Fruit fly (Drosophila melanogaster): Measurements from ENCODE around the gene CG13051.

CG13051 gene

DNA sequence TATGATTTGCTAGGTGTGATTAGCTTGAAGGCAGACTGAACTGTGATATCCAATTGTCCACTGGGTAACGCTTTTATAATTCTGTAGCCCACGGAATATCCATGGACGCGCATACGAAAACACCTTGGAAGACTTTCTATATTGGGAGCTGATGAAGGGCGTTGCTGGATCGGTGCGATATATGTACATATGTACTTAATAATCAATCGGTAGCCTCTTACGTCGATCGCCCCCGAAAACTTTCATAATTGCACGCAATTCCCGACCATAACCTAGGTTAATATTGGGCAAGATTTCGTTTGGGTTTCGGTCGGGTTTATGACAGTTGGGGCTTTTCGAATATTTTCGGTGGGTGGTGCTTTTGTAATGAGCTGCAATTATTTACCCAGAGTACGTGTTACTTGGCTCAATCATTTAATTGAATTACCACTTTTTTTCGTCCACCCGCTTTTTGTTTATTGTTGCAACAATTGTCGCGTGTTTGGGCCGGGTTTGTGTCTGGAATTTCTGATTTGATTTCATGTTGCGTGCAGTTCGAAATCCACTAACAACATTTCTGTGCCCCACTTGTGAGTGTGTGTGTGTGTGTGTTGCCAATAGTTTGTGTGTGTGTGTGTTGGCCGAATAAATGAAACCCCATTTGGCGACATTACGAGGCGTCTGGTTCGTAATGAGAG lies 17.1 kb upstream of the CG13051 start, which contains the start of gene CG13049:
TSS of gene CG13049 (minus strand) at position 51 of the 677 bp plus-strand sequence.
- no peak for TF ChIP-seq noc (tag; optimal IDR thresholded peaks at IDR 0.05)

DNA sequence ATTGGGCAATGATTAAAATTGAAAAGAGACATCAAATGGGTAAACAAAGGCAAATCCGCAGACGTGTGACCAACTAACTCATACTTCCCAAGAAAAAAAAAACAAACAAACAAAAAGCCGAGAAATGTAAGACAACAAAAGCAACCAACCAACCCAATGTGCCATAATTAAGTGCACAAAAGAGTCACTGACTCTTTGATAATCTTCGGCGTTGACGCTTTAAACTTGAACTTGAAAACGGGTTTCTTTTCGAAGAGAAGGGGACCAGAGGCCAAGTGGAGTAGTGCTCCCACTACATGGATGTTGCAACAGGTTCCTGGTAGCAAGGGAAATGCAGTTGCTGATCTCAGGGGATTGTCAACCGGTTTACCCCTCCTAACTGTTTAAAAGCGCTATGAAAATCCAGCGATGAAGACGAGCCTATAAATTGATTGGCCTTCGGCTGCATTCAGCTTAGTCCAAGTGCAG lies 15.1 kb upstream of the CG13051 start, which contains the start of gene CG13064:
TSS of gene CG13064 (plus strand) at position 418 of the 468 bp plus-strand sequence.
- no peak for TF ChIP-seq noc (tag; optimal IDR thresholded peaks at IDR 0.05)

DNA sequence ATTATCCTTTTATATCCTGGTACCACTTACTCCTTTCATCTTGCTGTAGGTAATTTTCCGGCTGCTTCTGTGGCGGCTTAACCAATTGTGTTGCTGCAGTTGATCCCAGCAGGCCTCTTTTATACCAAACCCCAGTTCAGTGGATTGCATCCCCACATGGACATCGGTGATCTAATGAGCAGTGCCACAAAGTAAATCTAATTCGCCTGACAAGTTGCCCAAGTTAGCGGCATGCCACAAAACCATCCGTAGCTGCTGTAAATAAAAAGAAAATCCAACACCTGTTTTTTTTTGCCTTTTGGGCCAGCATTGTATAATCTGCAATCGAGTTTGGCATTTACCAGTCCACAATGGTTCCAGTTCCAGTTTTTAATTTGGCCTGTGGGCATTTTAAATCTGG lies 14.3 kb upstream of the CG13051 start, which contains the start of gene CG13050:
TSS of gene CG13050 (minus strand) at position 101 of the 400 bp plus-strand sequence.
- no peak for TF ChIP-seq noc (tag; optimal IDR thresholded peaks at IDR 0.05)

DNA sequence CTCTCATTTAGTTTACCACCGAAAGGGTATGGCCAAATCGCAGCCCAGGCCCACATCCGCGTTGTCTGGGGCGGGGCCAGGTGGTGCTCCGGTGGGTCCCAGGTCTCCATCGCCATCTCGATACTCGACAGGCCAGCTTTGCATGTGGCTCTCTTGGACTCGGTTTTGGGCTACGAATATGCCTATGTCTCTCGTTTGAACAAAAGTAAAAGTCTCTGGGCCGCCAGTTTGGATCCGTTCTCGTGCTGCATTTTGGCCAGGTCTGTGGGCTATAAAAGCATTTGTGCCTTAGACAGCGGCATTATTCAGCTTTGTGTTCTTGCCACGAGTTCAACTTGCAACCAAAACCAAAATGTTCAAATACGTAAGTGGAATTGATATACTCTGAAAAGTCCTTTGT lies 12.2 kb upstream of the CG13051 start, which contains the start of gene CG13065:
TSS of gene CG13065 (plus strand) at position 301 of the 400 bp plus-strand sequence.
- no peak for TF ChIP-seq noc (tag; optimal IDR thresholded peaks at IDR 0.05)

DNA sequence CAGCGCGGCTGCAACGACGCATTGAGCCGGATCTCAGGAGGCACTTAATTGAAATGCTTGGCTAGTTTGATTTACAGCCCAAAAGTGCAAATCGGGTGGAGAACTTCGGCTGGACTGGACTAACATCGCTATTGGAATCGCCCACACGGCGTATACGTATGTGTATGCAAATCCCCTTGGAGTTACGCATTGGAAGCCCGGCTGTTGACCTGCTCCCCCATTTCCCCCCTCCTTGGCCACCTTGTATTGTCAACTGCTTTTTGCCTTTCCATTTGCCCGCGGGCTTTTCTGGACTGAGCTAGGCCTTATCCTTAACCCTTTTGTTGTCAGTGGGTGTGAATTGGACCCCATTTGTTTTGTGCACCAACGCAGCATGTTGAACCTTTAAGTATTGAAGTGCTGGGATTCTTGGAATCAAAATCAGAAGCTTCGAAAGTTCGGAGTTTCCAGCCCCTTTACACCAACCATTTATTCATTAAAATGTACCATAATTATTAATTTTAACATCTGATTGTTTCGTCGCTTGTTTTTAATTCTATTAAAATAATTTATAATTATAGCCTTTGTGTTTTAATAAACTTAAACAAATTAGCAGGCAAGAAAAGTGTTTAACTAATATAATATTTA lies 10.6 kb upstream of the CG13051 start:
- TF ChIP-seq noc (tag; optimal IDR thresholded peaks at IDR 0.05): no peak

DNA sequence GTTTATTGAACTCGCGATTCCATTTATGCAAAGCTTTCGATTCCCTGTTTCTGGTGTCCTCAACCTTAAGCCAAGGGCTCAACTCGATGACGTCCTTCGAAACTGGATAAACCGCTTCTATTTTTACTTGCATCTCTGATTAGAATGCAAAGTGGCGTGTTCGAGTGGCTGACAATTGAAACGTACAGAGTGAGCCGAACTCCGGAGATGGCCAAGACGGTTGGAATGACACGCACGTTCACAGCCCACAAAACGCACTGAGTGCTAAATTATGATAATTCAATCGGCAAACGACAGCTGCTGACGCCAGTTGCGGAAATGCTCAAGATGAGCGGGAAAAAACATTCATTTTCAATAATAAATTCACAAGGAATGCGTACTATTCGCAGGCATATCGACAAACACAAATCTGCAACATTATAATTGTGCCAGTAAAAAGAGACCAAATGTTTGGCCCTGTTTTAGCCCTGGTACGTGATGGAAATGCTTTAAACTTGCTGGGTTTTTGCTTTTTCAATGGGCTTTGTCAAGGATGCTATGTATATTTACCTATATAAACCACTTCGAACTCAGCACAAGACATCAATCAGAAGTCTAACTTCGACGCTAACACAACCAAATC lies 7.5 kb upstream of the CG13051 start, which contains the start of gene CG13066:
TSS of gene CG13066 (plus strand) at position 572 of the 622 bp plus-strand sequence.
- no peak for TF ChIP-seq noc (tag; optimal IDR thresholded peaks at IDR 0.05)

DNA sequence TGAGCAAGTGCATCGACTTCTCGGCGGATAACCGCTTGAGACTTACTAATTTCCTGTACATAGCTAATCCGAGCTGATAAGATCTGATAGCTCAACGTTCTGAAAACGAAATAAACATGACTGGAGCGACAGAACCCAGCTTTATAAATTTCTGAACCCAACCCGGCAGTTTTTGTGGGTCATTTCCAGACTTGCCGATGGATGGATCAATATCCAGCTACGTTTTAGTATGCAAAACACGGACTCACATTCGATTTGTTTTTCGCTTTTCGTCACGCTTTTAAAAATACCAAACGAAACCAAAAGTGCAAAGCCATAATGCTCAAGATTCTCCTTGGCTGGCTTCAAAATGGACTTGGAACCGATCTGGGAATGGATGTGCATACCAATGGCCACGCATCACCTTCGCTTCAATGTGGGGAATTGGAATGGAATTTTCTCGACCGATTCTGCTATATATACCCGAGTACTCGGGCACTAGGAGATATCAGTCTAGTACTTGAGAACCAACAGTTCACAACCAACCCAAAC lies 6.0 kb upstream of the CG13051 start, which contains the start of the genes CG34248 and CG13067:
TSS of gene CG34248 (minus strand) at position 101 of the 531 bp plus-strand sequence.
TSS of gene CG13067 (plus strand) at position 481 of the 531 bp plus-strand sequence.
- TF ChIP-seq noc (tag; optimal IDR thresholded peaks at IDR 0.05): no peak

DNA sequence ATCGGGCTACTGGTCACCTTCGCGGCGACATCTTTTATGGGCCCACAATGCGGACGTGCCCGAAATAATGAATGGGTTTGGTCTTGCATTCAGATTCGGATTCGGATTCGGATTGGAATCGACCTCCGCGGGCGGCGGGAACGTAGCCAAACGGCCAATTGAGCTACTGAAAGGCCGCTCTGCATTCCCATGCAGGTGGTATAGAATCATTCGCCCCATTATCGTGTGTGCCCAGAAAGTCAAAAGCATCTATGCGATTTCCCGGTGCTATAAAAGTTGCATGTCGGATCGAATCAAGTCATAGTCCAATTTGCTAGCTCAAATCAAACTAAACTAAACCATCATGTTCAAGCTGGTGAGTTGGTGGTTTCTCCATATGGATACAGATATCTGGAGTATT lies 4.2 kb upstream of the CG13051 start, which contains the start of gene CG13068:
TSS of gene CG13068 (plus strand) at position 301 of the 400 bp plus-strand sequence.
- no peak for TF ChIP-seq noc (tag; optimal IDR thresholded peaks at IDR 0.05)

DNA sequence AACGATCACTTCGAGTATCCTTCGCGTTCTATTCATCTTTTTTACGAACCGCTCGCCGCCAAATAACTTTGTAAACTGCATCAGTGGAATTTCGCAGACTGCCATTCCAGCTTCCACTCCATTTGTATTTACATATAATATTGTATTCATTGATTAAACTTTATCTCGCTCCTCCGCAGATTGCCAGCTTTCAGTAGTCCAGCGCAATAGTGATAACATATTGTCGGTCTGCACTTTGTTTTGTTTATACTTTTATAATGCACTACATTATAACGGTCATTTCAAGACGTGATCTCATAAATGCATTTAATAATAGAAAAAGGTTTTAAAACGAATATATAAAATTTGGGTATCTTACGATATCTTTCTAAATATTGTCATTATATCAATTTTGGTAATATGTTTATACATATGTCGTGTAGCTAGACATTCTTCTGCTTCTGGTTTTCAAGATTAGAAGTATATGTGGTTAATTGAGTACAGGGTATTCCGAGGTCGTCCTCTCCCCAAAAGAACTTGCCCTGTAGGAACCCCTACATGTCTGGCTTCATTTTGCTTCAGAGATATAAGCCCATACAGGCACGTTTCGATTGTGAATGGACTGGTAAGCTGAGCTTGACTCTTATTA lies 3.3 kb upstream of the CG13051 start, which contains the start of gene CG4950:
TSS of gene CG4950 (minus strand) at position 51 of the 628 bp plus-strand sequence.
- TF ChIP-seq noc (tag; optimal IDR thresholded peaks at IDR 0.05): no peak

DNA sequence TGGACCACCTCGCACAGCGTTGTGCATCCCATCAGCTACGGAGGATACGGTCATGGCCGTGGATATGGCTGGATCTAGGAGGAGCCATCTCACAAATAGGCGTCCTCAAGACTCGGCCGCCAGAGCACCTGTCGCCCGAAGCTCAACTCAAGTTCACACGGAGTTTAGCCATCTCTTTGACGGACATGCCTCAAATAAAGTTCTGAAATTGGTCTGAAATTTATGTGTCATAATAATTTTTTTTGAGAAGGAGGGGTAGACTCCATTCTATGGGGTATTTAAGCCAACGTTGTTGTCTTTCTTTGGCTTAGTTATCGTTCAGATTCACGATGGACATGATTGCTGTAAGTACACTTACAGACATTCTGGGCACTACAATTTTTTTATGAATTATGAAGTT lies 1.9 kb downstream of the CG13051 start, which contains the start of gene CG13070:
TSS of gene CG13070 (plus strand) at position 301 of the 400 bp plus-strand sequence.
- no peak for TF ChIP-seq noc (tag; optimal IDR thresholded peaks at IDR 0.05)

DNA sequence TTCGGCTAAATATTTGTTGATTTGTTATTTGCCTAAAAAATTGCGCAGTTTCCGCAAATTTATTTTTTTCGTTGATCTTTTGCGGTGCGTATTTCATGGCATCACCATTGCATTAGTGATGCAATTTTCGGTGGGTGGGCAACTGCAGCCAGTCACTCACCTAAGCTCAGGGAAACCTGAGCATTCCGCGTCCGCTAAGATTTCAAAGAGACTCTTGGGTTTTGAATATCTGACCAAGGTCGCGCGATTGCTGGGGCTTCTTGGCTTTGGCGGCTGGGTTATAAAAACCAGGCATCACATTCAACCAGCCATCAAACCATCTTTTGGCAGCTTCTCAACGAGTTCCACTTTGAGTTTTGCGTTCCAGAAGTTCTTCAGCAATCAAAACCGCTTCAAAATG lies 2.5 kb downstream of the CG13051 start, which contains the start of gene CG13071:
TSS of gene CG13071 (plus strand) at position 301 of the 400 bp plus-strand sequence.
- TF ChIP-seq noc (tag; optimal IDR thresholded peaks at IDR 0.05): no peak

DNA sequence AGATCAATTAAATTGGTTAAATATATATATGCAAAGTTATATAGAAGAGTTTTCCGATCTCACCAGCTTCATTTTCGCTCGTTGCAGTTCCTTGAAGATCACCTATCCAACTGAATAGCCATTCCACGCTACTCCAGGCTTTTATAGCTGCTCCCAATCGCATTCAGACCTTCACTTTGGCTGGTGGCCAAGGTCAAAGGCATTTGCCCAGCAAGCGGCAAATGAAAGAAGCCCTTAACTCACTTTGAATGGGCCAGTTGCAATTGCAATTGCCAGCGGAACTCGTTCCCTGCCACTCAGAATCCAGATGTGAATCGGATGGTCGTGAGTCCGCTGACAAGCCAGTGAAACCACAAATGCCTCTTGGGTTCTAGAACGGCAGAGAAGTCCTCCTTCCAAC lies 3.4 kb downstream of the CG13051 start, which contains the start of gene CG34247:
TSS of gene CG34247 (minus strand) at position 101 of the 400 bp plus-strand sequence.
- TF ChIP-seq noc (tag; optimal IDR thresholded peaks at IDR 0.05): no peak

DNA sequence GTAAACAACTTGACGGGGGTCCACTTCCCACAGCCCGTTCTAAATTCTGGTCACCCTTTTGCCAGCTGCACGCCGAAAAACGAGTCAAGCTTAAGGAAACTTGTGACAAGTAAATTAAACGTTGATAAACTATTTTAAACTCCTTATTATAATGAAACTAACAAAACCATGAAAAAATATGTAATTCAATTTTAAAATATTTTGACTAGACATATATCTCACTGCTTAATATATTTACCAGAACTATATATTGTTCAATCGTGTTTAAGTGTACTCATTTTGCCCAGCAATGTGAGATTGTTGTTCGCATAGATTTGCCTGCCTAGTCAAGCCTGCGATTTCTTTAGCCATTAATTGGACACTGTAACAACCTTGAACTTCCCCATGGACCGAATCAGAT lies 5.3 kb downstream of the CG13051 start, which contains the start of gene CG13053:
TSS of gene CG13053 (minus strand) at position 171 of the 400 bp plus-strand sequence.
- no peak for TF ChIP-seq noc (tag; optimal IDR thresholded peaks at IDR 0.05)

DNA sequence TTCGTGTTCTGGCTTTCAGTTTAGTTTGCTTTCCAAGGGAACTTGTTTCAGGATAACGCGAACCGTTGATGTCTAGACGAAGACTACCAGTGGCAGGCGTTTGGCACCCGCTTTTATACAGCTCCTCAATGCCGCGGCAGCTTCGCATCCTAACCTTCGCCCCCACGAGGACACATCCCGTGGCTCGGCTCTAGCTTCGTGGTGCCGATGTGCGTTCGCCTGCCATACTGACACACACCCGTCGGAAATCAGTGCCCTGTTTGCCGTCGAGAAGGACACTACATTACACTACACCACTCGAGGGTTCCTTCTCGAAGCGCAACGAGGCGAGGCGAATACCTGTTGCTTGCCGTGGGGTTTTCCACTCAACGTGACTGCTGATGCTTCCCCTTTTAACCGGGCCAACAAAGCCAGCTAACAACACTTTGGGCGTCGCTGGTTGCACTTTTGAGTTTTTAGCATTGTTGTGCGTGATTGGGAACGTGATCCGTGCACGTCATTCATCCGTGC lies 7.7 kb downstream of the CG13051 start, which contains the start of gene CG13054:
TSS of gene CG13054 (minus strand) at position 74 of the 510 bp plus-strand sequence.
- no peak for TF ChIP-seq noc (tag; optimal IDR thresholded peaks at IDR 0.05)
